Worm (Caenorhabditis elegans) whole organism, midembryonic: Measurements from ENCODE around the gene C15C8.8.

Experiments used
- T22C8.4 ChIP-seq: fragments of 200-800 bp; sonication (Bioruptor generic); IDR thresholded peaks from 2 replicates; pipeline ENCODE4 v1.3.6; 2022; ENCODE audit warnings: missing genetic modification characterization, missing compliant biosample characterization
- cog-1 ChIP-seq: sonication (generic microtip); optimal IDR thresholded peaks from 2 replicates; lab custom pipeline; 2016; ENCODE audit warnings: missing genetic modification characterization, missing compliant biosample characterization
- flt-1 ChIP-seq: fragments of 200-800 bp; sonication (Bioruptor generic); IDR thresholded peaks from 2 replicates; pipeline ENCODE4 v1.3.6; 2022; ENCODE audit warnings: missing genetic modification characterization, missing compliant biosample characterization
- klf-2 ChIP-seq: fragments of 200-800 bp; sonication (Bioruptor generic); conservative IDR thresholded peaks from 2 replicates; pipeline ENCODE4 v1.3.6; 2022; ENCODE audit warnings: missing genetic modification reagents, missing genetic modification characterization, missing compliant biosample characterization
- ref-1 ChIP-seq: fragments of 200-800 bp; sonication (Bioruptor generic); conservative IDR thresholded peaks from 2 replicates; pipeline ENCODE4 v1.3.6; 2022; ENCODE audit warnings: missing genetic modification reagents, missing genetic modification characterization, missing compliant biosample characterization
- tab-1 ChIP-seq: fragments of 200-800 bp; sonication (Bioruptor generic); IDR thresholded peaks from 2 replicates; pipeline ENCODE4 v1.3.6; 2022; ENCODE audit warnings: missing genetic modification characterization, missing compliant biosample characterization
- ztf-23 ChIP-seq: fragments of 200-800 bp; sonication (Bioruptor generic); IDR thresholded peaks from 2 replicates; pipeline ENCODE4 v1.3.6; 2022; ENCODE audit warnings: missing genetic modification reagents, missing genetic modification characterization, missing compliant biosample characterization
- ztf-29 ChIP-seq: fragments of 200-800 bp; sonication (Bioruptor generic); IDR thresholded peaks from 2 replicates; pipeline ENCODE4 v1.3.6; 2022; ENCODE audit warnings: missing genetic modification reagents, missing genetic modification characterization, missing compliant biosample characterization

DNA sequence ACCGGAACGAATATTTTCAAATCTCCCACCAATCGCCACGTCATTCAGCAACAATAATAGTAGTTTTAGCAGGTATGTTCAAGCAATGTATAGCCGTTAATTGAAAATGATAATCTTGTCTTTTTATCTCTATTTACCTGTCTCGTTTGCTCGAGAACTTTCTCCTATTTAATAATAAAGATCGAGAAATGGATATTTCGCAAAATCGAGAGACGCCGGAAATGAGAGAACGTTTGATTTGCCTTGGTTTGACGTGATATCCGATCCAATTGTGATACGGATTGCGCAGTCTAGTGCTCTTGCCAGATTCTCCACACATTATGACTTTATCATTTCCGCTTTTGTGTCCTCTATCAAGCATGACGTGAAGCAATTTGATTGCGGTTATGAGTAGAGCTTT lies 21.5 kb upstream of the C15C8.8 start:
- no peak for TF ChIP-seq cog-1 (tag; lab: Kevin White, UChicago)
- no peak for TF ChIP-seq ztf-29 (GFP tag; lab: Robert Waterston, UW)
- no peak for TF ChIP-seq T22C8.4
- no peak for TF ChIP-seq flt-1 (GFP tag; lab: Robert Waterston, UW)
- TF ChIP-seq ref-1 (GFP tag; lab: Robert Waterston, UW) = no peak
- TF ChIP-seq tab-1 = no peak
- no peak for TF ChIP-seq klf-2
- TF ChIP-seq ztf-23 (GFP tag; lab: Robert Waterston, UW) = no peak
